Worm (Caenorhabditis elegans) whole organism, L4 larva: ENCODE data around the gene col-17.

ENCODE experiments used
- F49E8.2 ChIP-seq: sonication (generic microtip); optimal IDR thresholded peaks from 2 replicates; lab custom pipeline; 2016; ENCODE audit warnings: missing compliant biosample characterization, mild to moderate bottlenecking, missing genetic modification characterization, borderline replicate concordance
- R02D3.7 ChIP-seq: fragments of 150-350 bp; sonication (generic microtip); optimal IDR thresholded peaks from 3 replicates; lab custom pipeline; 2014; ENCODE audit warnings: missing biosample characterization, missing genetic modification characterization
- T20F7.1 ChIP-seq: fragments of 200-800 bp; sonication (Bioruptor generic); optimal IDR thresholded peaks from 2 replicates; lab custom pipeline; 2018; ENCODE audit warnings: mild to moderate bottlenecking, missing genetic modification characterization, missing compliant biosample characterization
- Y5F2A.4 ChIP-seq: fragments of 200-800 bp; sonication (Bioruptor generic); optimal IDR thresholded peaks from 2 replicates; lab custom pipeline; 2018; ENCODE audit warnings: mild to moderate bottlenecking, missing genetic modification characterization, missing compliant biosample characterization
- ZK546.5 ChIP-seq, 2 experiments: sonication (generic microtip); optimal IDR thresholded peaks; 2 replicates each; lab custom pipeline; 2017; ENCODE audit warnings: missing biosample characterization in 2 of 2, missing genetic modification characterization in 2 of 2
- aly-2 ChIP-seq: sonication (generic microtip); optimal IDR thresholded peaks from 2 replicates; lab custom pipeline; 2018; ENCODE audit warnings: missing biosample characterization, missing genetic modification characterization
- ama-1 ChIP-seq: fragments of 150-350 bp; optimal IDR thresholded peaks from 2 replicates; lab custom pipeline; 2014; ENCODE audit warnings: inconsistent platforms, mixed read lengths
- ceh-28 ChIP-seq: fragments of 150-350 bp; optimal IDR thresholded peaks from 2 replicates; lab custom pipeline; 2014; ENCODE audit warnings: missing biosample characterization, missing genetic modification reagents, missing genetic modification characterization
- ceh-32 ChIP-seq: sonication (generic microtip); optimal IDR thresholded peaks from 2 replicates; lab custom pipeline; 2016; ENCODE audit warnings: mild to moderate bottlenecking, missing genetic modification characterization, missing compliant biosample characterization; ENCODE audit not compliant: poor library complexity
- ceh-62 ChIP-seq: sonication (generic microtip); optimal IDR thresholded peaks from 2 replicates; lab custom pipeline; 2017; ENCODE audit warnings: missing biosample characterization, missing genetic modification characterization
- ces-1 ChIP-seq: fragments of 150-350 bp; sonication (generic microtip); optimal IDR thresholded peaks from 4 replicates; lab custom pipeline; 2014; ENCODE audit warnings: missing biosample characterization, missing genetic modification reagents, missing genetic modification characterization
- cey-2 ChIP-seq: sonication (generic microtip); optimal IDR thresholded peaks from 3 replicates; lab custom pipeline; 2017; ENCODE audit warnings: missing genetic modification characterization, mild to moderate bottlenecking, missing compliant biosample characterization, antibody characterized with exemption, borderline replicate concordance; ENCODE audit not compliant: insufficient read depth
- daf-12 ChIP-seq: fragments of 150-350 bp; optimal IDR thresholded peaks from 2 replicates; lab custom pipeline; 2014; ENCODE audit warnings: missing biosample characterization, missing genetic modification reagents, missing genetic modification characterization
- daf-19 ChIP-seq: fragments of 200-800 bp; sonication (Bioruptor generic); conservative IDR thresholded peaks from 2 replicates; pipeline ENCODE4 v1.3.6; 2022; ENCODE audit warnings: missing genetic modification characterization, missing compliant biosample characterization
- daf-8 ChIP-seq: fragments of 200-800 bp; sonication (Bioruptor generic); IDR thresholded peaks from 2 replicates; pipeline ENCODE4 v1.3.6; 2022; ENCODE audit warnings: missing genetic modification characterization, missing compliant biosample characterization
- dmd-6 ChIP-seq: fragments of 200-800 bp; sonication (Bioruptor generic); IDR thresholded peaks from 2 replicates; pipeline ENCODE4 v1.3.6; 2022; ENCODE audit warnings: missing genetic modification reagents, missing genetic modification characterization, missing compliant biosample characterization
- dmd-9 ChIP-seq: fragments of 200-800 bp; sonication (Bioruptor generic); IDR thresholded peaks from 2 replicates; pipeline ENCODE4 v1.3.6; 2022; ENCODE audit warnings: missing genetic modification reagents, missing genetic modification characterization, missing compliant biosample characterization
- duxl-1 ChIP-seq: sonication (generic microtip); optimal IDR thresholded peaks from 2 replicates; lab custom pipeline; 2016; ENCODE audit warnings: mild to moderate bottlenecking, missing genetic modification characterization, moderate library complexity, missing compliant biosample characterization; ENCODE audit not compliant: poor library complexity
- egl-43 ChIP-seq: fragments of 200-800 bp; sonication (Bioruptor generic); IDR thresholded peaks from 2 replicates; pipeline ENCODE4 v1.3.6; 2022; ENCODE audit warnings: missing genetic modification reagents, missing genetic modification characterization, missing compliant biosample characterization
- fkh-10 ChIP-seq: fragments of 150-350 bp; optimal IDR thresholded peaks from 2 replicates; lab custom pipeline; 2014; ENCODE audit warnings: missing biosample characterization, missing genetic modification reagents, missing genetic modification characterization
- gei-8 ChIP-seq: fragments of 200-800 bp; sonication (Bioruptor generic); optimal IDR thresholded peaks from 2 replicates; lab custom pipeline; 2018; ENCODE audit warnings: mild to moderate bottlenecking, missing genetic modification characterization, missing compliant biosample characterization
- hif-1 ChIP-seq, 2 experiments: sonication (generic microtip); optimal IDR thresholded peaks; 2 replicates each; lab custom pipeline; 2016 to 2017; ENCODE audit warnings: missing compliant biosample characterization in 2 of 2, missing genetic modification characterization in 2 of 2, missing genetic modification reagents in 2 of 2, missing genotype in 2 of 2, mild to moderate bottlenecking in 1 of 2
- lim-7 ChIP-seq: fragments of 200-800 bp; sonication (Bioruptor generic); IDR thresholded peaks from 2 replicates; pipeline ENCODE4 v1.3.6; 2022; ENCODE audit warnings: missing genetic modification characterization, missing compliant biosample characterization
- lin-13 ChIP-seq: fragments of 150-350 bp; optimal IDR thresholded peaks from 2 replicates; lab custom pipeline; 2014; ENCODE audit warnings: missing biosample characterization, missing genetic modification reagents, missing genetic modification characterization
- lin-15B ChIP-seq: fragments of 150-350 bp; sonication (generic microtip); optimal IDR thresholded peaks from 3 replicates; lab custom pipeline; 2014; ENCODE audit warnings: missing biosample characterization, missing genetic modification characterization
- lin-29 ChIP-seq: fragments of 200-800 bp; sonication (Bioruptor generic); IDR thresholded peaks from 2 replicates; pipeline ENCODE4 v1.3.6; 2022; ENCODE audit warnings: missing genetic modification reagents, missing genetic modification characterization, missing compliant biosample characterization
- lin-39 ChIP-seq: fragments of 150-350 bp; optimal IDR thresholded peaks from 2 replicates; lab custom pipeline; 2014; ENCODE audit warnings: missing biosample characterization, missing genetic modification reagents, missing genetic modification characterization
- lsy-2 ChIP-seq, 2 experiments: fragments of 150-350 bp in 1 of 2; sonication (generic microtip) in 1 of 2; optimal IDR thresholded peaks; 2 replicates each; lab custom pipeline; 2014 to 2017; ENCODE audit warnings: missing biosample characterization in 2 of 2, missing genetic modification characterization in 2 of 2
- mdt-29 ChIP-seq: fragments of 200-800 bp; sonication (Bioruptor generic); IDR thresholded peaks from 2 replicates; pipeline ENCODE4 v1.3.6; 2022; ENCODE audit warnings: missing genetic modification reagents, missing genetic modification characterization, missing compliant biosample characterization
- mep-1 ChIP-seq: fragments of 150-350 bp; sonication (generic microtip); optimal IDR thresholded peaks from 3 replicates; lab custom pipeline; 2014; ENCODE audit warnings: missing biosample characterization, missing genetic modification characterization
- mes-2 ChIP-seq: sonication (generic microtip); optimal IDR thresholded peaks from 2 replicates; lab custom pipeline; 2016; ENCODE audit warnings: missing genotype, mild to moderate bottlenecking, missing genetic modification characterization, missing compliant biosample characterization; ENCODE audit not compliant: poor library complexity, severe bottlenecking
- nhr-10 ChIP-seq: fragments of 150-350 bp; optimal IDR thresholded peaks from 2 replicates; lab custom pipeline; 2014; ENCODE audit warnings: missing biosample characterization, missing genetic modification characterization
- nhr-42 ChIP-seq: fragments of 200-800 bp; sonication (Bioruptor generic); IDR thresholded peaks from 2 replicates; pipeline ENCODE4 v1.3.6; 2022; ENCODE audit warnings: missing genetic modification characterization, missing compliant biosample characterization
- nhr-76 ChIP-seq: fragments of 150-350 bp; optimal IDR thresholded peaks from 2 replicates; lab custom pipeline; 2014; ENCODE audit warnings: missing biosample characterization, missing genetic modification characterization
- php-3 ChIP-seq: fragments of 200-800 bp; sonication (Bioruptor generic); IDR thresholded peaks from 2 replicates; pipeline ENCODE4 v1.3.6; 2022; ENCODE audit warnings: missing genetic modification reagents, missing genetic modification characterization, missing compliant biosample characterization
- rbr-2 ChIP-seq: sonication (generic microtip); optimal IDR thresholded peaks from 2 replicates; lab custom pipeline; 2016; ENCODE audit warnings: missing genotype, missing genetic modification characterization, missing compliant biosample characterization
- saeg-2 ChIP-seq: fragments of 200-800 bp; sonication (Bioruptor generic); IDR thresholded peaks from 2 replicates; pipeline ENCODE4 v1.3.6; 2022; ENCODE audit warnings: missing genetic modification reagents, missing genetic modification characterization, missing compliant biosample characterization
- sdz-12 ChIP-seq: fragments of 200-800 bp; sonication (Bioruptor generic); optimal IDR thresholded peaks from 2 replicates; lab custom pipeline; 2018; ENCODE audit warnings: mild to moderate bottlenecking, missing genetic modification characterization, missing compliant biosample characterization
- skn-1 ChIP-seq: fragments of 150-350 bp; optimal IDR thresholded peaks from 2 replicates; lab custom pipeline; 2014; ENCODE audit warnings: missing biosample characterization, missing genetic modification characterization
- spr-1 ChIP-seq: sonication (generic microtip); optimal IDR thresholded peaks from 2 replicates; lab custom pipeline; 2016; ENCODE audit warnings: mild to moderate bottlenecking, missing genetic modification characterization, missing compliant biosample characterization
- tag-97 ChIP-seq: fragments of 200-800 bp; sonication (Bioruptor generic); IDR thresholded peaks from 2 replicates; pipeline ENCODE4 v1.3.6; 2022; ENCODE audit warnings: missing genetic modification characterization, missing compliant biosample characterization
- tra-1 ChIP-seq: fragments of 200-800 bp; sonication (Bioruptor generic); IDR thresholded peaks from 2 replicates; pipeline ENCODE4 v1.3.6; 2022; ENCODE audit warnings: missing genetic modification reagents, missing genetic modification characterization, missing compliant biosample characterization
- unc-39 ChIP-seq: sonication (generic microtip); optimal IDR thresholded peaks from 2 replicates; lab custom pipeline; 2017; ENCODE audit warnings: missing biosample characterization, missing genetic modification characterization
- unc-62 ChIP-seq, 3 experiments: fragments of 150-350 bp in 1 of 3; sonication (generic microtip); optimal IDR thresholded peaks in 2 of 3; peaks in 1 of 3; 1 replicate in 1 of 3; 2 replicates in 2 of 3; lab custom pipeline; 2014 to 2017; ENCODE audit warnings: missing biosample characterization in 3 of 3, missing genetic modification characterization in 3 of 3, missing genetic modification reagents in 3 of 3, missing genotype in 1 of 3
- zfp-2 ChIP-seq: sonication (generic microtip); optimal IDR thresholded peaks from 2 replicates; lab custom pipeline; 2016; ENCODE audit warnings: mild to moderate bottlenecking, missing genetic modification characterization, missing compliant biosample characterization
- zip-11 ChIP-seq: fragments of 200-800 bp; sonication (Bioruptor generic); IDR thresholded peaks from 2 replicates; pipeline ENCODE4 v1.3.6; 2022; ENCODE audit warnings: missing genetic modification characterization, missing compliant biosample characterization
- ztf-11 ChIP-seq: fragments of 150-350 bp; optimal IDR thresholded peaks from 2 replicates; lab custom pipeline; 2014; ENCODE audit warnings: missing biosample characterization, missing genetic modification characterization
- ztf-7 ChIP-seq: fragments of 150-350 bp; optimal IDR thresholded peaks from 2 replicates; lab custom pipeline; 2014; ENCODE audit warnings: missing biosample characterization, missing genetic modification characterization

col-17 gene

ce11 chrII:4857873-4858364 lies 9.5 kb downstream of the col-17 start, which contains the start of gene F11G11.5 (continued):
- TF ChIP-seq egl-43: peak; percentile 67; the same call in 1 of the 2 replicates
- TF ChIP-seq daf-8 (GFP tag; lab: Robert Waterston, UW): no peak
- TF ChIP-seq zfp-2 (tag; lab: Kevin White, UChicago): no peak
- TF ChIP-seq unc-39 (tag; lab: Kevin White, UChicago): no peak

ce11 chrII:4857086-4857485 lies 10.3 kb downstream of the col-17 start:
- TF ChIP-seq zip-11: no peak
- no peak for TF ChIP-seq ces-1 (GFP tag; lab: Kevin White, UChicago)
- TF ChIP-seq saeg-2 (GFP tag; lab: Robert Waterston, UW): no peak
- TF ChIP-seq gei-8 (GFP tag; lab: Kevin White, UChicago): no peak
- TF ChIP-seq ztf-7: no peak
- no peak for TF ChIP-seq nhr-42 (GFP tag; lab: Robert Waterston, UW)
- no peak for TF ChIP-seq ceh-62 (tag; lab: Kevin White, UChicago)
- no peak for TF ChIP-seq sdz-12 (GFP tag; lab: Kevin White, UChicago)
- no peak for TF ChIP-seq tra-1 (GFP tag; lab: Robert Waterston, UW)
- no peak for TF ChIP-seq cey-2 (tag; lab: Kevin White, UChicago)
- TF ChIP-seq nhr-76 (tag; lab: Kevin White, UChicago): no peak
- no peak for TF ChIP-seq ama-1 (lab: Kevin White, UChicago)
- no peak for TF ChIP-seq lin-13
- TF ChIP-seq lin-29 (GFP tag; lab: Robert Waterston, UW): no peak
- TF ChIP-seq hif-1 (tag; optimal IDR thresholded peaks at IDR 0.05; lab: Kevin White, UChicago): no peak
- no peak for TF ChIP-seq lin-15B
- no peak for TF ChIP-seq lin-39
- no peak for TF ChIP-seq ztf-11 (tag; lab: Kevin White, UChicago)
- no peak for TF ChIP-seq mep-1
- peak in 1 of 2 experiments; percentile 20 for TF ChIP-seq unc-62 (GFP tag; optimal IDR thresholded peaks at IDR 0.05 in 1 of 2; lab: Kevin White, UChicago)
- no peak for TF ChIP-seq unc-62 (tag; optimal IDR thresholded peaks at IDR 0.05; lab: Kevin White, UChicago)
- peak; percentile 48 for TF ChIP-seq mes-2 (tag; lab: Kevin White, UChicago)
- no peak for TF ChIP-seq nhr-10 (tag; lab: Kevin White, UChicago)
- no peak for TF ChIP-seq unc-39 (tag; lab: Kevin White, UChicago)
- no peak for TF ChIP-seq duxl-1 (tag; lab: Kevin White, UChicago)
- TF ChIP-seq aly-2 (tag; lab: Kevin White, UChicago): no peak
- TF ChIP-seq ceh-28: peak; percentile 5
- TF ChIP-seq php-3 (GFP tag; lab: Robert Waterston, UW): no peak
- no peak for TF ChIP-seq daf-12 (tag; lab: Kevin White, UChicago)
- TF ChIP-seq spr-1: no peak
- TF ChIP-seq lim-7 (GFP tag; lab: Robert Waterston, UW): no peak
- no peak for TF ChIP-seq fkh-10 (GFP tag; lab: Kevin White, UChicago)
- TF ChIP-seq R02D3.7: no peak
- TF ChIP-seq egl-43: no peak
- no peak for TF ChIP-seq ZK546.5 (tag; optimal IDR thresholded peaks at IDR 0.05; lab: Kevin White, UChicago)
- TF ChIP-seq rbr-2: no peak
- TF ChIP-seq daf-19 (GFP tag; lab: Robert Waterston, UW): no peak
- no peak for TF ChIP-seq tag-97 (GFP tag; lab: Robert Waterston, UW)
- TF ChIP-seq T20F7.1 (GFP tag; lab: Kevin White, UChicago): no peak
- no peak for TF ChIP-seq Y5F2A.4 (GFP tag; lab: Kevin White, UChicago)
- no peak for TF ChIP-seq zfp-2 (tag; lab: Kevin White, UChicago)
- no peak for TF ChIP-seq dmd-9 (GFP tag; lab: Robert Waterston, UW)
- TF ChIP-seq lsy-2 (tag; optimal IDR thresholded peaks at IDR 0.05; lab: Kevin White, UChicago): peak in 1 of 2 experiments; percentile 27
- no peak for TF ChIP-seq daf-8 (GFP tag; lab: Robert Waterston, UW)
- no peak for TF ChIP-seq ceh-32 (tag; lab: Kevin White, UChicago)
- no peak for TF ChIP-seq F49E8.2 (tag; lab: Kevin White, UChicago)
- TF ChIP-seq mdt-29 (GFP tag; lab: Robert Waterston, UW): no peak
- TF ChIP-seq skn-1 (tag; lab: Kevin White, UChicago): no peak
- TF ChIP-seq dmd-6: peak; percentile 52; the same call in 1 of the 2 replicates
